Fruit fly (Drosophila melanogaster) whole organism, embryonic: Measurements from ENCODE around the gene Sec61alpha.

ENCODE experiments used
- Atf3 ChIP-seq: fragments of 200-800 bp; sonication (Bioruptor generic); optimal IDR thresholded peaks from 3 replicates; lab custom pipeline; 2016; ENCODE audit warnings: missing biosample characterization, missing genetic modification characterization
- Bdp1 ChIP-seq: fragments of 200-800 bp; sonication (Bioruptor generic); optimal IDR thresholded peaks from 3 replicates; lab custom pipeline; 2016; ENCODE audit warnings: missing biosample characterization, missing genetic modification characterization
- Bgb ChIP-seq: fragments of 200-800 bp; sonication (Bioruptor generic); IDR thresholded peaks from 2 replicates; pipeline ENCODE4 v1.3.6; 2022; ENCODE audit warnings: missing biosample characterization, missing genetic modification characterization; ENCODE audit not compliant: partially characterized antibody
- CG10565 ChIP-seq: fragments of 200-800 bp; sonication (Bioruptor generic); optimal IDR thresholded peaks from 3 replicates; lab custom pipeline; 2016; ENCODE audit warnings: missing biosample characterization, mild to moderate bottlenecking, missing genetic modification characterization
- CG12104 ChIP-seq: fragments of 200-800 bp; sonication (Bioruptor generic); optimal IDR thresholded peaks from 3 replicates; lab custom pipeline; 2016; ENCODE audit warnings: missing biosample characterization, missing genetic modification characterization
- CG14667 ChIP-seq: fragments of 200-800 bp; sonication (Bioruptor generic); IDR thresholded peaks from 2 replicates; pipeline ENCODE4 v1.3.6; 2022; ENCODE audit warnings: missing biosample characterization, missing genetic modification characterization
- CG15514 ChIP-seq: fragments of 200-800 bp; sonication (Bioruptor generic); optimal IDR thresholded peaks from 3 replicates; lab custom pipeline; 2017; ENCODE audit warnings: missing biosample characterization, missing genetic modification characterization, mild to moderate bottlenecking, moderate library complexity, missing genetic modification reagents
- CG17802 ChIP-seq: fragments of 200-800 bp; sonication (Bioruptor generic); optimal IDR thresholded peaks from 2 replicates; lab custom pipeline; 2018; ENCODE audit warnings: missing biosample characterization, mild to moderate bottlenecking, missing genetic modification characterization, moderate library complexity
- CG2678 ChIP-seq: fragments of 200-800 bp; sonication (Bioruptor generic); optimal IDR thresholded peaks from 3 replicates; lab custom pipeline; 2019; ENCODE audit warnings: missing biosample characterization, mild to moderate bottlenecking, missing genetic modification characterization, moderate library complexity
- CG2712 ChIP-seq: fragments of 200-800 bp; optimal IDR thresholded peaks from 3 replicates; lab custom pipeline; 2019; ENCODE audit warnings: missing biosample characterization, mild to moderate bottlenecking, missing genetic modification characterization, moderate library complexity
- CG3065 ChIP-seq: fragments of 200-800 bp; sonication (Bioruptor generic); optimal IDR thresholded peaks from 2 replicates; lab custom pipeline; 2016; ENCODE audit warnings: missing biosample characterization, missing genetic modification characterization
- CG32532 ChIP-seq: fragments of 200-800 bp; sonication (Bioruptor generic); IDR thresholded peaks from 2 replicates; pipeline ENCODE4 v1.3.6; 2022; ENCODE audit warnings: missing biosample characterization, missing genetic modification characterization
- CG32767 ChIP-seq: fragments of 200-800 bp; sonication (Bioruptor generic); IDR thresholded peaks from 2 replicates; pipeline ENCODE4 v1.3.6; 2022; ENCODE audit warnings: missing biosample characterization, missing genetic modification characterization
- CG3281 ChIP-seq: fragments of 200-800 bp; sonication (Bioruptor generic); optimal IDR thresholded peaks from 3 replicates; lab custom pipeline; 2017; ENCODE audit warnings: missing biosample characterization, mild to moderate bottlenecking, missing genetic modification characterization
- CG33213 ChIP-seq: fragments of 200-800 bp; sonication (Bioruptor generic); optimal IDR thresholded peaks from 3 replicates; lab custom pipeline; 2016; ENCODE audit warnings: missing biosample characterization, missing genetic modification characterization
- CG3847 ChIP-seq: fragments of 200-800 bp; sonication (Bioruptor generic); IDR thresholded peaks from 2 replicates; pipeline ENCODE4 v1.3.6; 2022; ENCODE audit warnings: missing biosample characterization, missing genetic modification characterization
- CG5180 ChIP-seq: fragments of 200-800 bp; sonication (Bioruptor generic); optimal IDR thresholded peaks from 3 replicates; lab custom pipeline; 2017; ENCODE audit warnings: missing biosample characterization, missing genetic modification characterization, mild to moderate bottlenecking, moderate library complexity, missing genetic modification reagents
- CG5245 ChIP-seq: fragments of 200-800 bp; sonication (Bioruptor generic); optimal IDR thresholded peaks from 3 replicates; lab custom pipeline; 2016; ENCODE audit warnings: missing biosample characterization, missing genetic modification characterization
- CG7928 ChIP-seq: fragments of 200-800 bp; sonication (Bioruptor generic); optimal IDR thresholded peaks from 2 replicates; lab custom pipeline; 2017; ENCODE audit warnings: missing biosample characterization, mild to moderate bottlenecking, missing genetic modification characterization
- CG9215 ChIP-seq: fragments of 200-800 bp; sonication (Bioruptor generic); IDR thresholded peaks from 2 replicates; pipeline ENCODE4 v1.3.6; 2022; ENCODE audit warnings: missing biosample characterization, missing genetic modification characterization
- CG9817 ChIP-seq: fragments of 200-800 bp; sonication (Bioruptor generic); optimal IDR thresholded peaks from 2 replicates; lab custom pipeline; 2018; ENCODE audit warnings: missing biosample characterization, mild to moderate bottlenecking, missing genetic modification characterization, moderate library complexity
- Chrac-16 ChIP-seq: fragments of 200-800 bp; sonication (Bioruptor generic); optimal IDR thresholded peaks from 3 replicates; lab custom pipeline; 2016; ENCODE audit warnings: missing biosample characterization, missing genetic modification characterization
- CoRest ChIP-seq: fragments of 200-800 bp; sonication (Bioruptor generic); optimal IDR thresholded peaks from 3 replicates; lab custom pipeline; 2018; ENCODE audit warnings: missing biosample characterization, mild to moderate bottlenecking, missing genetic modification characterization, moderate library complexity
- Deaf1 ChIP-seq: fragments of 200-800 bp; optimal IDR thresholded peaks from 3 replicates; lab custom pipeline; 2019; ENCODE audit warnings: missing biosample characterization, mild to moderate bottlenecking, missing genetic modification characterization, moderate library complexity
- Fer1 ChIP-seq: fragments of 200-800 bp; sonication (Bioruptor generic); optimal IDR thresholded peaks from 2 replicates; lab custom pipeline; 2017; ENCODE audit warnings: missing biosample characterization, mild to moderate bottlenecking, missing genetic modification characterization
- Lim3 ChIP-seq: fragments of 200-800 bp; sonication (Bioruptor generic); IDR thresholded peaks from 2 replicates; pipeline ENCODE4 v1.3.6; 2022; ENCODE audit warnings: missing biosample characterization, missing genetic modification characterization
- MESR4 ChIP-seq: fragments of 200-800 bp; sonication (Bioruptor generic); optimal IDR thresholded peaks from 2 replicates; lab custom pipeline; 2018; ENCODE audit warnings: missing biosample characterization, mild to moderate bottlenecking, missing genetic modification characterization, moderate library complexity
- NFAT ChIP-seq: fragments of 200-800 bp; sonication (Bioruptor generic); IDR thresholded peaks from 2 replicates; pipeline ENCODE4 v1.3.6; 2022; ENCODE audit warnings: missing biosample characterization, missing genetic modification characterization
- Nf-YB ChIP-seq: fragments of 200-800 bp; sonication (Bioruptor generic); optimal IDR thresholded peaks from 3 replicates; lab custom pipeline; 2019; ENCODE audit warnings: missing biosample characterization, mild to moderate bottlenecking, missing genetic modification characterization, moderate library complexity
- Nf-YC ChIP-seq: fragments of 200-800 bp; optimal IDR thresholded peaks from 3 replicates; lab custom pipeline; 2019; ENCODE audit warnings: missing biosample characterization, mild to moderate bottlenecking, missing genetic modification characterization, moderate library complexity
- Opbp ChIP-seq: fragments of 200-800 bp; sonication (Bioruptor generic); IDR thresholded peaks from 3 replicates; pipeline ENCODE4 v1.3.6; 2022; ENCODE audit warnings: missing biosample characterization, missing genetic modification characterization; ENCODE audit not compliant: partially characterized antibody
- Pdp1 ChIP-seq, 2 experiments: fragments of 200-800 bp; sonication (Bioruptor generic); optimal IDR thresholded peaks; 3 replicates each; lab custom pipeline; 2016; ENCODE audit warnings: missing biosample characterization in 2 of 2, missing genetic modification characterization in 2 of 2, mild to moderate bottlenecking in 1 of 2, moderate library complexity in 1 of 2
- Side ChIP-seq: fragments of 200-800 bp; sonication (Bioruptor generic); optimal IDR thresholded peaks from 2 replicates; lab custom pipeline; 2016; ENCODE audit warnings: missing biosample characterization, missing genetic modification characterization
- al ChIP-seq: fragments of 200-800 bp; sonication (Bioruptor generic); IDR thresholded peaks from 2 replicates; pipeline ENCODE4 v1.3.6; 2022; ENCODE audit warnings: missing biosample characterization, missing genetic modification characterization
- bbx ChIP-seq: fragments of 200-800 bp; sonication (Bioruptor generic); IDR thresholded peaks from 2 replicates; pipeline ENCODE4 v1.3.6; 2022; ENCODE audit warnings: missing biosample characterization, missing genetic modification characterization; ENCODE audit not compliant: partially characterized antibody
- bigmax ChIP-seq: fragments of 200-800 bp; sonication (Bioruptor generic); optimal IDR thresholded peaks from 2 replicates; lab custom pipeline; 2018; ENCODE audit warnings: missing biosample characterization, mild to moderate bottlenecking, missing genetic modification characterization
- chm ChIP-seq: fragments of 200-800 bp; sonication (Bioruptor generic); IDR thresholded peaks from 2 replicates; pipeline ENCODE4 v1.3.6; 2022; ENCODE audit warnings: missing biosample characterization, missing genetic modification characterization
- crol ChIP-seq: fragments of 200-800 bp; sonication (Bioruptor generic); IDR thresholded peaks from 2 replicates; pipeline ENCODE4 v1.3.6; 2022; ENCODE audit warnings: missing biosample characterization, missing genetic modification characterization
- grn ChIP-seq: fragments of 200-800 bp; sonication (Bioruptor generic); optimal IDR thresholded peaks from 3 replicates; lab custom pipeline; 2017; ENCODE audit warnings: missing biosample characterization, missing genetic modification characterization
- org-1 ChIP-seq: fragments of 200-800 bp; sonication (Bioruptor generic); optimal IDR thresholded peaks from 2 replicates; lab custom pipeline; 2017; ENCODE audit warnings: missing biosample characterization, missing genetic modification characterization
- pb ChIP-seq: fragments of 200-800 bp; sonication (Bioruptor generic); optimal IDR thresholded peaks from 3 replicates; lab custom pipeline; 2016; ENCODE audit warnings: missing biosample characterization, missing genetic modification characterization
- pzg ChIP-seq: fragments of 200-800 bp; sonication (Bioruptor generic); optimal IDR thresholded peaks from 3 replicates; lab custom pipeline; 2018; ENCODE audit warnings: missing biosample characterization, mild to moderate bottlenecking, missing genetic modification characterization, moderate library complexity
- sd ChIP-seq: fragments of 200-800 bp; sonication (Bioruptor generic); optimal IDR thresholded peaks from 3 replicates; lab custom pipeline; 2018; ENCODE audit warnings: missing biosample characterization, mild to moderate bottlenecking, missing genetic modification characterization, moderate library complexity
- sens ChIP-seq: fragments of 200-800 bp; sonication (Bioruptor generic); peaks from one replicate; lab custom pipeline; 2016; ENCODE audit warnings: missing biosample characterization, missing genetic modification characterization
- sug ChIP-seq: fragments of 200-800 bp; optimal IDR thresholded peaks from 2 replicates; lab custom pipeline; 2019; ENCODE audit warnings: missing biosample characterization, mild to moderate bottlenecking, missing genetic modification characterization, moderate library complexity
- wek ChIP-seq: fragments of 200-800 bp; sonication (Bioruptor generic); optimal IDR thresholded peaks from 3 replicates; lab custom pipeline; 2018; ENCODE audit warnings: missing biosample characterization, mild to moderate bottlenecking, missing genetic modification characterization, moderate library complexity
- yki ChIP-seq: fragments of >200 bp; optimal IDR thresholded peaks from 3 replicates; lab custom pipeline; 2018

The Sec61alpha gene

dm6 chr2L:6455955-6456599 lies 24.3 kb downstream of the Sec61alpha start, which contains the start of gene frj (continued):
- peak; percentile 42 for TF ChIP-seq CG5245 (GFP tag; lab: Kevin White, UChicago)
- peak; percentile 51 for TF ChIP-seq sd (tag; lab: Kevin White, UChicago)
- peak; percentile 91 for TF ChIP-seq sens
- peak; percentile 79 for TF ChIP-seq CG3847
- peak; percentile 49 for TF ChIP-seq CG3281 (GFP tag; lab: Kevin White, UChicago)
- peak; percentile 9 for TF ChIP-seq CG5180 (GFP tag; lab: Kevin White, UChicago)
- TF ChIP-seq bigmax (GFP tag; lab: Kevin White, UChicago): no peak
- peak; percentile 41 for TF ChIP-seq pb (GFP tag; lab: Kevin White, UChicago)
- TF ChIP-seq pzg (GFP tag; lab: Kevin White, UChicago): peak; percentile 92
- TF ChIP-seq NFAT (GFP tag; lab: Robert Waterston, UW): peak; percentile 61
- no peak for TF ChIP-seq Nf-YB (GFP tag; lab: Kevin White, UChicago)
- TF ChIP-seq CG9215: peak; percentile 64
- TF ChIP-seq al (GFP tag; lab: Robert Waterston, UW): peak; percentile 61
- TF ChIP-seq chm (GFP tag; lab: Robert Waterston, UW): no peak
- TF ChIP-seq CG15514 (GFP tag; lab: Kevin White, UChicago): peak; percentile 68
- TF ChIP-seq CG32767: no peak
- TF ChIP-seq CG12104 (GFP tag; lab: Kevin White, UChicago): peak; percentile 43
- TF ChIP-seq CG14667: peak; percentile 34; the same call in 1 of the 2 replicates
- peak; percentile 80 for TF ChIP-seq CoRest
- peak; percentile 72 for TF ChIP-seq CG2712
- TF ChIP-seq Bgb: peak; percentile 59; the same call in 1 of the 2 replicates
- TF ChIP-seq org-1: no peak
- TF ChIP-seq yki (lab: Kevin White, UChicago): no peak
- peak; percentile 60 for TF ChIP-seq Atf3 (GFP tag; lab: Kevin White, UChicago)

- TF ChIP-seq grn (GFP tag; lab: Kevin White, UChicago): no peak
- no peak for TF ChIP-seq CG33213 (GFP tag; lab: Kevin White, UChicago)
- TF ChIP-seq Bdp1 (GFP tag; lab: Kevin White, UChicago): no peak
- TF ChIP-seq Side: no peak
- peak; percentile 19 for TF ChIP-seq CG2678 (tag; lab: Kevin White, UChicago)
- no peak for TF ChIP-seq Deaf1 (tag; lab: Kevin White, UChicago)
- TF ChIP-seq CG3065: peak; percentile 43
- peak; percentile 39; the same call in 1 of the 2 replicates for TF ChIP-seq bbx (GFP tag; lab: Robert Waterston, UW)
- TF ChIP-seq CG9817 (tag; lab: Kevin White, UChicago): no peak
- peak; percentile 17 for TF ChIP-seq Fer1
- TF ChIP-seq CG7928 (GFP tag; lab: Kevin White, UChicago): no peak
- no peak for TF ChIP-seq CG10565 (GFP tag; lab: Kevin White, UChicago)
- TF ChIP-seq Nf-YC (tag; lab: Kevin White, UChicago): peak; percentile 88
- TF ChIP-seq sug (tag; lab: Kevin White, UChicago): peak; percentile 4
- peak; percentile 93 for TF ChIP-seq crol (GFP tag; lab: Robert Waterston, UW)
- TF ChIP-seq Chrac-16: no peak
- peak in 1 of 2 experiments; percentile 92 for TF ChIP-seq Pdp1 (GFP tag; optimal IDR thresholded peaks at IDR 0.05; lab: Kevin White, UChicago)
- no peak for TF ChIP-seq CG5245 (GFP tag; lab: Kevin White, UChicago)
- TF ChIP-seq Lim3 (GFP tag; lab: Robert Waterston, UW): no peak
- TF ChIP-seq wek (GFP tag; lab: Kevin White, UChicago): peak; percentile 59
- peak; percentile 25; the same call in 1 of the 2 replicates for TF ChIP-seq CG32532 (GFP tag; lab: Robert Waterston, UW)
- TF ChIP-seq CG17802 (tag; lab: Kevin White, UChicago): peak; percentile 83
- no peak for TF ChIP-seq CG15514 (GFP tag; lab: Kevin White, UChicago)
- peak; percentile 28; the same call in 1 of the 3 replicates for TF ChIP-seq Opbp (GFP tag; lab: Robert Waterston, UW)
- TF ChIP-seq MESR4 (GFP tag; lab: Kevin White, UChicago): peak; percentile 57
These were observed 25.1 kb downstream of the Sec61alpha start, which contains the start of gene retm for dm6 chr2L:6455032-6455954. TSS of gene retm (minus strand) at chr2L:6455929.
